Worm (Caenorhabditis elegans): ENCODE measurements around the gene nhx-2.

DNA sequence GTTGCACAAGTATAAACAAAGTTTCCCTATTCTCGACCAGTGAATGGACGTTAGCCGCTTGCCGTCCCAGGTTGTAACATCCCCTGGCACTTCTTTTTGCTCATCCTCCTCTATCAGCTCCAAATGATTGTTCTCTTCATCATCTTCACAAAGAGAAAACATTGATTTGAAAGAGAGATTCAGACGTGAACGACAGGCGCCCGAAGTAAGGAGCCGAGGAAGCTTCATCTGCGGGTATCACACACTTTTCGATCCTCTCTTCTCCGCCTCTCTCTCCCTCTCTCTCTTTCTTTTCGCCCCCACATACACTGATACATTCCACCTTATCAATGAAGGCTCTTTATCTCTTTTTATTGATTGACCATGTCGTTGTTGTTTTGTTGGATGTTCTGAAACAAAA lies 29.0 kb upstream of the nhx-2 start:
- TF ChIP-seq hmg-4 (GFP tag; optimal IDR thresholded peaks at IDR 0.05) (no peak), ceh-36 (tag; optimal IDR thresholded peaks at IDR 0.05) (no peak)

Data from whole organism, early embryonic.